Fruit fly (Drosophila melanogaster): ENCODE measurements around the gene spen.

DNA sequence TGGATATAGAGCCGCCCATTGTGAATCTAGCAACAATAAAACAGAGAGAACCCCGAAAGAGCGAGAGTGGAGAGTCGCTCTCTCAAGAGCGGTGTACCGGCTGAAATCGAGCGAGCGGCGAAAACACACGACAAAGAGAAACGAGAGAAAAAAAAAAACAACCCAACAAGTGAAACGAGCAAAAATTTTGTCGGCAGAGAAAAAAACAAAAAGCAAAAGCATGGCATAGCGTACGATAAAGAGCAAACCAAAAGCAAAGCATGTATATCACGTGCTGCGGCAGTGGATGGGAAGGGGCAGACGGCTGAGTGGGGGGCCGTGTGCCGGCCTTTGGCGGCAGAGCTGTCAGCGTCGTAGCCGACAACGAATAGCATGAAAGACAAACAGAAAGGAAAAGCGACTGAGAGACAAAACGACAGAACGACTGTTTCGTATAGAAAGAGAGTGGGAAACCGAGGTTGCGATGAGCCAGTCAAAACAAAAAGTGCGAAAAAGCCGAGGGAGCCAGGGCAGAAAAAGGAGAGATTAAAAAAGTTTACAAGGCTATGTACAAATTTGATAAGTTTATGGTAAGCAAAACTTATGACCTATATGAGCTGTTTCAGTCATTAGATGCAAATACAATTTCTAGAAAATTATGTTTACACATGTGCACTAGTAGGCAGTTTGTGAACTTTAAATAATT lies 88.0 kb downstream of the spen start:
- TF ChIP-seq wor (GFP tag; IDR thresholded peaks at IDR 0.05) (no peak), her (GFP tag; optimal IDR thresholded peaks at IDR 0.05) (no peak)
